Worm (Caenorhabditis elegans): ENCODE data around the gene F36H5.17.
"Not testable (repeated sequence)": the region's sequence is repeated elsewhere in the genome, so short reads cannot be mapped to it uniquely, and the experiment has no call there.

The F36H5.17 gene

DNA sequence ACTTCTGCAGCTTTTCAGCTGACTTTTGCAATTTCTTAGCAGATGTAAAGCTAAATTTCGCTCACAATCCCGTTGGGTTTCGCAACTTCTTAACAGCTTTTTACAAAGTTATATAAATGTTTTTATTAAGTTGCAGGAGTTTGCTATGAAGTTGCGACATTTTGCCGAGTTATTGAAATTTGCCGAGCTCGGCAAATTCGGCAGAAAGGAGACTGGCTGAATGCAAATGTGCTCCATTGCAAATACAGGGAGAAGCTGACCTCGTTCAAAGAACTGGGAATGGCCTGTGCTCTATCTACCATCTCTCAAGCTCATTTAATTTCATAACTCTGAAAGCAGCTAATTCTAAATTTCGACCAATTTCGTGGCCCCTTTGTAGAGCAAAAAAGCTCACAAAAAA, 28.8 kb upstream of the F36H5.17 start, which contains the start of gene C08F1.11:
C08F1.11 (minus strand) TSS at position 101 of the 400 bp plus-strand sequence.
- TF ChIP-seq F16B12.6 (tag; optimal IDR thresholded peaks at IDR 0.05) (no peak), fkh-8 (tag; optimal IDR thresholded peaks at IDR 0.05) (no peak), zip-4 (GFP tag; optimal IDR thresholded peaks at IDR 0.05) (no peak), swsn-7 (tag; optimal IDR thresholded peaks at IDR 0.05) (no peak), efl-1 (optimal IDR thresholded peaks at IDR 0.05) (no peak), efl-1 (GFP tag; optimal IDR thresholded peaks at IDR 0.05 in 1 of 2) (no peak), vab-15 (tag; optimal IDR thresholded peaks at IDR 0.05) (no peak), dsc-1 (tag; optimal IDR thresholded peaks at IDR 0.05) (no peak), egl-13 (tag; optimal IDR thresholded peaks at IDR 0.05) (no peak), unc-130 (tag; optimal IDR thresholded peaks at IDR 0.05) (no peak), unc-86 (tag; optimal IDR thresholded peaks at IDR 0.05) (no peak), skn-1 (tag; optimal IDR thresholded peaks at IDR 0.05) (no peak), fkh-10 (GFP tag; optimal IDR thresholded peaks at IDR 0.05) (no peak), nhr-237 (tag; optimal IDR thresholded peaks at IDR 0.05) (no peak), snu-23 (GFP tag; optimal IDR thresholded peaks at IDR 0.05) (no peak), nhr-71 (tag; optimal IDR thresholded peaks at IDR 0.05) (no peak), sup-37 (GFP tag; optimal IDR thresholded peaks at IDR 0.05) (no peak)

DNA sequence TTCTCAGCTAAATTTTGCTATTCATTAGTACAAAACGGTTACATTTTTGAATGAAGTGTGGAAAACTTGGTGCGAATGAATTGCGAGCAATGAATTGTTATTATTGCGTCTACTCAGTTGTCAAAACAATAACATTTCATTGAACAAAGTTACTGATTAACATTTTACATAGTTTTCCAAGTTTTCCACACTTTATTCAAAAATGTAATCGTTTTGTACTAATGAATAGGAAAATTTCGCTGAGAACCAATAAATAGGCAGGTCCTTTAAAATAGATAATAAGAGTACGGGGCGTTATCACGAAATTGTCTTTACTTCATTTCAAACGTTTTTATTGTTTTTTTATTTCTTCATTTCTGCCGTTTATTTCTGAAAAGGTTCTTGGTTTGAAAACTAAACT, 26.5 kb upstream of the F36H5.17 start, which contains the start of gene math-4:
math-4 (minus strand) TSS at position 101 of the 400 bp plus-strand sequence.
- no peak for TF ChIP-seq grh-1 (GFP tag; IDR thresholded peaks at IDR 0.05)
- TF ChIP-seq nhr-77 (tag; optimal IDR thresholded peaks at IDR 0.05), result no peak
- no peak for TF ChIP-seq lin-13 (GFP tag; optimal IDR thresholded peaks at IDR 0.05)
- no peak for TF ChIP-seq efl-1 (optimal IDR thresholded peaks at IDR 0.05)
- peak in 1 of 2 experiments; percentile 84 for TF ChIP-seq efl-1 (GFP tag; optimal IDR thresholded peaks at IDR 0.05 in 1 of 2)
- no peak for TF ChIP-seq swsn-7 (tag; optimal IDR thresholded peaks at IDR 0.05)

DNA sequence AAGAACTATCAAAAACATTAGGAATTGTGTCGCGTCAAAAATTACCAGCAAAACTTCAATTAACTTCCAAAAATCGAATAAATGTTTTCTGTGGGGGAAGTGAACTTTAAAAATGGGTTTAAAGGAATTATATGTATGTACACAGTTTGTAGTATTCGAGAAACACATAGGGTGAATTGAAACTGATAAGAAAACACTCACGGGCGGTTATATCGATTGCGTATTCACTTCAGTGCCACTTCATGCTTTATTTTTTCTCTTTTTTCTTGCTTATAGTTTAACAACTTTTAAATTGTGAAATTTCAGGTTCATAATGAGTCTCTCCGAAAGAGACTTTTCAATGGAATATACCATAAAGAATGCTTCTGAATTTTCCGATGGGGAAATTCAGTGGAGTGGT, 19.3 kb upstream of the F36H5.17 start, which contains the start of gene F36H5.14:
F36H5.14 (plus strand) TSS at position 301 of the 400 bp plus-strand sequence.
- not testable (repeated sequence) for TF ChIP-seq pag-3 (tag; optimal IDR thresholded peaks at IDR 0.05; ENCODE audit: borderline replicate concordance, insufficient read depth); efl-1 (optimal IDR thresholded peaks at IDR 0.05); efl-1 (GFP tag; optimal IDR thresholded peaks at IDR 0.05 in 1 of 2); swsn-7 (tag; optimal IDR thresholded peaks at IDR 0.05)

DNA sequence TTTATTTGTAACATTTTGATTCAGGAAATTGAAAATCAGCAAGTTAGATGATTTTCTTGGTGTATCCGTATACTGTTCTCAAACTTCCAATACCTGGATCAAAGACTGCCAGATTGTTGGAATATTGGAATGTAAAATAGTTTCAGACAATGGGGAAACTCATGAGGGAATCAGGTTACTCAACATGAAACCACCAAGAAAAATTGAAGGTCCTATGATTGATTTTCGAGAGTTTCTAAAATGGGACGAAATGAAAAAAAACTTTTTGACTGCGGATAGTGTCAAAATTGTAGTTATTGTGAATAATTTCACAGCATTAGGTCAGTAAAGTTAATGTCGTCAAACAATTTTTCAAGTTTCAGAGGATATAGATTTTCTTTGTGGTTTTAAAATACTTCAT, 15.8 kb upstream of the F36H5.17 start, which contains the start of gene math-3:
math-3 (plus strand) TSS at position 301 of the 400 bp plus-strand sequence.
- TF ChIP-seq lin-13 (GFP tag; optimal IDR thresholded peaks at IDR 0.05), result no peak
- no peak for TF ChIP-seq efl-3 (GFP tag; optimal IDR thresholded peaks at IDR 0.05)
- TF ChIP-seq dpl-1 (GFP tag; optimal IDR thresholded peaks at IDR 0.05), result no peak
- no peak for TF ChIP-seq ets-5 (GFP tag; IDR thresholded peaks at IDR 0.05)
- no peak for TF ChIP-seq alr-1 (tag; optimal IDR thresholded peaks at IDR 0.05; ENCODE audit: borderline replicate concordance)
- TF ChIP-seq grh-1 (GFP tag; IDR thresholded peaks at IDR 0.05), result no peak
- TF ChIP-seq ceh-88 (GFP tag; IDR thresholded peaks at IDR 0.05), result no peak
- no peak for TF ChIP-seq mef-2 (tag; optimal IDR thresholded peaks at IDR 0.05)
- no peak for TF ChIP-seq nhr-237 (tag; optimal IDR thresholded peaks at IDR 0.05)
- TF ChIP-seq tbx-2 (tag; optimal IDR thresholded peaks at IDR 0.05), result no peak
- no peak for TF ChIP-seq nhr-19 (GFP tag; conservative IDR thresholded peaks at IDR 0.05)
- no peak for TF ChIP-seq snpc-4 (tag; optimal IDR thresholded peaks at IDR 0.05)
- TF ChIP-seq lin-39 (tag; optimal IDR thresholded peaks at IDR 0.05), result no peak
- no peak for TF ChIP-seq hlh-17 (GFP tag; optimal IDR thresholded peaks at IDR 0.05; ENCODE audit: borderline replicate concordance)
- no peak for TF ChIP-seq lin-35 (GFP tag; optimal IDR thresholded peaks at IDR 0.05)
- TF ChIP-seq hpl-2 (GFP tag; optimal IDR thresholded peaks at IDR 0.05), result no peak
- no peak for TF ChIP-seq snu-23 (GFP tag; optimal IDR thresholded peaks at IDR 0.05)
- TF ChIP-seq nhr-84 (tag; optimal IDR thresholded peaks at IDR 0.05), result no peak
- no peak for TF ChIP-seq hlh-4 (tag; optimal IDR thresholded peaks at IDR 0.05)

Measured in whole organism, L1 larva.